Fruit fly (Drosophila melanogaster) whole organism, embryonic: Measurements from ENCODE around the gene AP-1mu.
A peak's percentile ranks its signal among the peaks of the same experiment; 100 is the strongest.

Source experiments
- Antp ChIP-seq: fragments of 200-800 bp; sonication (Bioruptor generic); optimal IDR thresholded peaks from 3 replicates; lab custom pipeline; 2016; ENCODE audit warnings: missing biosample characterization, missing genetic modification characterization
- CG12071 ChIP-seq: fragments of 200-800 bp; sonication (Bioruptor generic); optimal IDR thresholded peaks from 3 replicates; lab custom pipeline; 2018; ENCODE audit warnings: missing biosample characterization, mild to moderate bottlenecking, missing genetic modification characterization
- CG13624 ChIP-seq: fragments of 200-800 bp; sonication (Bioruptor generic); optimal IDR thresholded peaks from 2 replicates; lab custom pipeline; 2016; ENCODE audit warnings: missing biosample characterization, missing genetic modification characterization
- CG14441 ChIP-seq: fragments of 200-800 bp; sonication (Bioruptor generic); IDR thresholded peaks from 2 replicates; pipeline ENCODE4 v1.3.6; 2022; ENCODE audit warnings: missing biosample characterization, missing genetic modification characterization
- CG14710 ChIP-seq: fragments of 200-800 bp; sonication (Bioruptor generic); optimal IDR thresholded peaks from 3 replicates; lab custom pipeline; 2019; ENCODE audit warnings: missing biosample characterization, mild to moderate bottlenecking, missing genetic modification characterization, moderate library complexity
- CG17186 ChIP-seq: fragments of 200-800 bp; sonication (Bioruptor generic); optimal IDR thresholded peaks from 3 replicates; lab custom pipeline; 2017; ENCODE audit warnings: missing biosample characterization, missing genetic modification reagents, missing genetic modification characterization
- CG17385 ChIP-seq: fragments of 200-800 bp; sonication (Bioruptor generic); optimal IDR thresholded peaks from 3 replicates; lab custom pipeline; 2018; ENCODE audit warnings: missing biosample characterization, mild to moderate bottlenecking, missing genetic modification characterization
- CG18476 ChIP-seq: fragments of 200-800 bp; sonication (Bioruptor generic); optimal IDR thresholded peaks from 2 replicates; lab custom pipeline; 2016; ENCODE audit warnings: missing biosample characterization, mild to moderate bottlenecking, missing genetic modification characterization
- CG18764 ChIP-seq: fragments of 200-800 bp; sonication (Bioruptor generic); optimal IDR thresholded peaks from 3 replicates; lab custom pipeline; 2016; ENCODE audit warnings: missing biosample characterization, missing genetic modification characterization
- CG2116 ChIP-seq: fragments of 200-800 bp; sonication (Bioruptor generic); optimal IDR thresholded peaks from 3 replicates; lab custom pipeline; 2018; ENCODE audit warnings: missing biosample characterization, mild to moderate bottlenecking, missing genetic modification characterization
- CG2712 ChIP-seq: fragments of 200-800 bp; optimal IDR thresholded peaks from 3 replicates; lab custom pipeline; 2019; ENCODE audit warnings: missing biosample characterization, mild to moderate bottlenecking, missing genetic modification characterization, moderate library complexity
- CG30403 ChIP-seq: fragments of 200-800 bp; sonication (Bioruptor generic); optimal IDR thresholded peaks from 3 replicates; lab custom pipeline; 2016; ENCODE audit warnings: missing biosample characterization, missing genetic modification characterization
- CG30431 ChIP-seq: fragments of 200-800 bp; sonication (Bioruptor generic); optimal IDR thresholded peaks from 2 replicates; lab custom pipeline; 2017; ENCODE audit warnings: missing biosample characterization, missing genetic modification characterization
- CG3163 ChIP-seq: fragments of 200-800 bp; sonication (Bioruptor generic); optimal IDR thresholded peaks from 3 replicates; lab custom pipeline; 2016; ENCODE audit warnings: missing biosample characterization, missing genetic modification characterization
- CG34224 ChIP-seq: fragments of 200-800 bp; sonication (Bioruptor generic); IDR thresholded peaks from 3 replicates; pipeline ENCODE4 v1.3.6; 2022; ENCODE audit warnings: missing biosample characterization, missing genetic modification characterization; ENCODE audit not compliant: partially characterized antibody
- CG3726 ChIP-seq: fragments of 200-800 bp; sonication (Bioruptor generic); IDR thresholded peaks from 3 replicates; pipeline ENCODE4, ENCODE4 v1.3.6; 2022; ENCODE audit warnings: missing biosample characterization, missing genetic modification characterization
- CG4328 ChIP-seq: fragments of 200-800 bp; sonication (Bioruptor generic); optimal IDR thresholded peaks from 3 replicates; lab custom pipeline; 2017; ENCODE audit warnings: missing biosample characterization, missing genetic modification reagents, missing genetic modification characterization
- CG4730 ChIP-seq: fragments of 200-800 bp; sonication (Bioruptor generic); IDR thresholded peaks from 2 replicates; pipeline ENCODE4 v1.3.6; 2022; ENCODE audit warnings: missing biosample characterization, missing genetic modification characterization
- CG6813 ChIP-seq: fragments of 200-800 bp; sonication (Bioruptor generic); optimal IDR thresholded peaks from 2 replicates; lab custom pipeline; 2017; ENCODE audit warnings: missing biosample characterization, missing genetic modification characterization, mild to moderate bottlenecking, moderate library complexity, missing genetic modification reagents
- CG7271 ChIP-seq: fragments of 200-800 bp; sonication (Bioruptor generic); optimal IDR thresholded peaks from 2 replicates; lab custom pipeline; 2018; ENCODE audit warnings: missing biosample characterization, mild to moderate bottlenecking, missing genetic modification characterization, moderate library complexity
- CG7963 ChIP-seq: fragments of 200-800 bp; sonication (Bioruptor generic); IDR thresholded peaks from 3 replicates; pipeline ENCODE4 v1.3.6; 2022; ENCODE audit warnings: missing biosample characterization, missing genetic modification characterization; ENCODE audit not compliant: partially characterized antibody
- CG8765 ChIP-seq: fragments of 200-800 bp; sonication (Bioruptor generic); IDR thresholded peaks from 2 replicates; pipeline ENCODE4 v1.3.6; 2022; ENCODE audit warnings: missing biosample characterization, missing genetic modification characterization
- CG8944 ChIP-seq: fragments of 200-800 bp; sonication (Bioruptor generic); optimal IDR thresholded peaks from 3 replicates; lab custom pipeline; 2016; ENCODE audit warnings: missing biosample characterization, missing genetic modification characterization
- Deaf1 ChIP-seq: fragments of 200-800 bp; optimal IDR thresholded peaks from 3 replicates; lab custom pipeline; 2019; ENCODE audit warnings: missing biosample characterization, mild to moderate bottlenecking, missing genetic modification characterization, moderate library complexity
- Dll ChIP-seq: fragments of 200-800 bp; sonication (Bioruptor generic); IDR thresholded peaks from 4 replicates; pipeline ENCODE4 v1.3.6; 2022; ENCODE audit warnings: missing biosample characterization, missing genetic modification characterization; ENCODE audit not compliant: partially characterized antibody
- Fer2 ChIP-seq: fragments of 200-800 bp; sonication (Bioruptor generic); optimal IDR thresholded peaks from 2 replicates; lab custom pipeline; 2018; ENCODE audit warnings: missing biosample characterization, mild to moderate bottlenecking, missing genetic modification characterization, moderate library complexity
- H15 ChIP-seq: fragments of 200-800 bp; sonication (Bioruptor generic); IDR thresholded peaks from 3 replicates; pipeline ENCODE4 v1.3.6; 2022; ENCODE audit warnings: missing biosample characterization, missing genetic modification characterization
- Hand ChIP-seq: fragments of 200-800 bp; sonication (Bioruptor generic); optimal IDR thresholded peaks from 2 replicates; lab custom pipeline; 2017; ENCODE audit warnings: mild to moderate bottlenecking, missing biosample characterization, missing genetic modification reagents, missing genetic modification characterization
- Hr39 ChIP-seq: fragments of >200 bp; optimal IDR thresholded peaks from 2 replicates; lab custom pipeline; 2017
- Hsf ChIP-seq: fragments of 200-800 bp; sonication (Bioruptor generic); optimal IDR thresholded peaks from 3 replicates; lab custom pipeline; 2016; ENCODE audit warnings: missing biosample characterization, missing genetic modification characterization
- Mes4 ChIP-seq: fragments of 200-800 bp; sonication (Bioruptor generic); optimal IDR thresholded peaks from 2 replicates; lab custom pipeline; 2016; ENCODE audit warnings: missing biosample characterization, missing genetic modification characterization
- Mrtf ChIP-seq: fragments of 200-800 bp; sonication (Bioruptor generic); IDR thresholded peaks from 3 replicates; pipeline ENCODE4 v1.3.6; 2022; ENCODE audit warnings: missing biosample characterization, missing genetic modification characterization
- NFAT ChIP-seq: fragments of 200-800 bp; sonication (Bioruptor generic); IDR thresholded peaks from 2 replicates; pipeline ENCODE4 v1.3.6; 2022; ENCODE audit warnings: missing biosample characterization, missing genetic modification characterization
- Nf-YA ChIP-seq: fragments of 200-800 bp; sonication (Bioruptor generic); IDR thresholded peaks from 2 replicates; pipeline ENCODE4 v1.3.6; 2022; ENCODE audit warnings: missing biosample characterization, missing genetic modification characterization
- Nf-YC ChIP-seq: fragments of 200-800 bp; optimal IDR thresholded peaks from 3 replicates; lab custom pipeline; 2019; ENCODE audit warnings: missing biosample characterization, mild to moderate bottlenecking, missing genetic modification characterization, moderate library complexity
- Oli ChIP-seq: fragments of 200-800 bp; sonication (Bioruptor generic); optimal IDR thresholded peaks from 2 replicates; lab custom pipeline; 2018; ENCODE audit warnings: missing biosample characterization, mild to moderate bottlenecking, missing genetic modification characterization, moderate library complexity
- Ptx1 ChIP-seq: fragments of 200-800 bp; sonication (Bioruptor generic); IDR thresholded peaks from 2 replicates; pipeline ENCODE4 v1.3.6; 2022; ENCODE audit warnings: missing biosample characterization, missing genetic modification characterization
- Side ChIP-seq: fragments of 200-800 bp; sonication (Bioruptor generic); optimal IDR thresholded peaks from 2 replicates; lab custom pipeline; 2016; ENCODE audit warnings: missing biosample characterization, missing genetic modification characterization
- Trl ChIP-seq, 3 experiments: fragments of >200 bp in 2 of 3; fragments of 200-800 bp in 1 of 3; sonication (Bioruptor generic) in 1 of 3; optimal IDR thresholded peaks; 2 replicates in 1 of 3; 3 replicates in 2 of 3; lab custom pipeline; 2016 to 2017; ENCODE audit warnings: missing biosample characterization in 1 of 3, missing genetic modification characterization in 1 of 3
- ato ChIP-seq: fragments of 200-800 bp; sonication (Bioruptor generic); IDR thresholded peaks from 2 replicates; pipeline ENCODE4 v1.3.6; 2022; ENCODE audit warnings: missing biosample characterization, missing genetic modification characterization; ENCODE audit not compliant: partially characterized antibody
- bowl ChIP-seq: fragments of 200-800 bp; sonication (Bioruptor generic); IDR thresholded peaks from 2 replicates; pipeline ENCODE4 v1.3.6; 2022; ENCODE audit warnings: missing biosample characterization, missing genetic modification characterization
- danr ChIP-seq: fragments of 200-800 bp; sonication (Bioruptor generic); IDR thresholded peaks from 2 replicates; pipeline ENCODE4 v1.3.6; 2022; ENCODE audit warnings: missing biosample characterization, missing genetic modification characterization
- lola ChIP-seq, 3 experiments: fragments of >200 bp in 2 of 3; fragments of 200-800 bp in 1 of 3; sonication (Bioruptor generic) in 1 of 3; optimal IDR thresholded peaks; 2 replicates each; lab custom pipeline; 2017 to 2019; ENCODE audit warnings: missing biosample characterization in 3 of 3, missing genetic modification characterization in 3 of 3, mild to moderate bottlenecking in 1 of 3, moderate library complexity in 1 of 3
- nerfin-2 ChIP-seq: fragments of 200-800 bp; sonication (Bioruptor generic); IDR thresholded peaks from 2 replicates; pipeline ENCODE4 v1.3.6; 2022; ENCODE audit warnings: missing biosample characterization, missing genetic modification characterization; ENCODE audit not compliant: partially characterized antibody
- nmo ChIP-seq: fragments of 200-800 bp; sonication (Bioruptor generic); optimal IDR thresholded peaks from 2 replicates; lab custom pipeline; 2018; ENCODE audit warnings: missing biosample characterization, mild to moderate bottlenecking, missing genetic modification characterization, moderate library complexity
- ro ChIP-seq: fragments of 200-800 bp; sonication (Bioruptor generic); IDR thresholded peaks from 2 replicates; pipeline ENCODE4 v1.3.6; 2022; ENCODE audit warnings: missing biosample characterization, missing genetic modification characterization
- sens-2 ChIP-seq: fragments of 200-800 bp; sonication (Bioruptor generic); IDR thresholded peaks from 2 replicates; pipeline ENCODE4 v1.3.6; 2022; ENCODE audit warnings: missing biosample characterization, missing genetic modification characterization
- sim ChIP-seq: fragments of 200-800 bp; sonication (Bioruptor generic); IDR thresholded peaks from 2 replicates; pipeline ENCODE4 v1.3.6; 2022; ENCODE audit warnings: missing biosample characterization, missing genetic modification characterization
- zfh1 ChIP-seq: fragments of 200-800 bp; sonication (Bioruptor generic); IDR thresholded peaks from 3 replicates; pipeline ENCODE4 v1.3.6; 2022; ENCODE audit warnings: missing biosample characterization, missing genetic modification characterization

The AP-1mu gene

DNA sequence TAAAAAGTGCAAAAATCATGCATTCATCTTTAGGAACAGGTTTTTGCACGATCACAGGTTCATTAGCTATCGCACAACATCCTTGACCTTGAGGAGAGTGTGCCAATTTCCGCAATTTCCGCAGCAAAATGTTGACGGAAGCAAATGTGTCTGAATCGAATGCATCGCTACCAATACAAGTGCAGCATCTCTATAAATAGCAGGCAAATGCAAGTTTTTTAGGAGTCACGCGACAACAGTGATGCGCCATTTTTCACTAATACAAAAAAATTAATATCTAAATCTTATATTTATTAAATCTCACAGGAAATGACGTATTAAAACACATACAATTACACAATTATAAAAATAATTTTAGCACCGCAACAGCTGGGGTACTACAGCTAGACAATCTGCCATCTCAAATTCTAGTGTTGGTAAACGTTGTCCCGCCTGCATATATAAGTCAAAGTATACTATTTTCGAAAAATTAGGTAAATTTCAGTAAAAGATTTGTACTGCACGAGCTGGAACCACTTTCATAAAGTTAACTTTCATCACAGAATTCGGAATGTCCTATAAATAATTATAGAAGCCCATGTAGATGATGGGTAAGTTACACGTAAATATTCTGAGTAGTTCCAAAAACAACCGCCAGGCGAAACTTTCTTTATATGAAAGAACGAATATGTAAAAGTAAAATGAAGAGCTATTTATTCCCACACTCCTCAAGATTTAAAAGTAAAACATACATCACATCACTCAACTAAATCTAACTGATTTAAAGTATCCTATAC lies 14.7 kb upstream of the AP-1mu start, which contains the start of gene CG9399 (continued):
- TF ChIP-seq Mes4 (GFP tag; lab: Kevin White, UChicago) (peak; percentile 83), Fer2 (tag; lab: Kevin White, UChicago) (peak; percentile 85), CG18476 (GFP tag; lab: Kevin White, UChicago) (peak; percentile 95), CG3163 (GFP tag; lab: Kevin White, UChicago) (peak; percentile 71), Hand (peak; percentile 76), Deaf1 (tag; lab: Kevin White, UChicago) (peak; percentile 73), ro (GFP tag; lab: Robert Waterston, UW) (peak; percentile 95), CG30431 (GFP tag; lab: Kevin White, UChicago) (peak; percentile 98), nmo (GFP tag; lab: Kevin White, UChicago) (peak; percentile 98), CG14441 (GFP tag; lab: Robert Waterston, UW) (peak; percentile 98), Dll (GFP tag; lab: Robert Waterston, UW) (peak; percentile 35; the same call in 1 of the 4 replicates), Trl (optimal IDR thresholded peaks at IDR 0.05; lab: Kevin White, UChicago) (peak in 1 of 2 experiments; percentile 85), Trl (GFP tag; optimal IDR thresholded peaks at IDR 0.05; lab: Kevin White, UChicago) (peak; percentile 91), sim (GFP tag; lab: Robert Waterston, UW) (peak; percentile 95), CG34224 (peak; percentile 51), CG12071 (GFP tag; lab: Kevin White, UChicago) (peak; percentile 87), lola (GFP tag; optimal IDR thresholded peaks at IDR 0.05; lab: Kevin White, UChicago) (peak in 1 of 3 experiments; percentile 98), CG17385 (GFP tag; lab: Kevin White, UChicago) (peak; percentile 94), Oli (peak; percentile 97), CG4328 (GFP tag; lab: Kevin White, UChicago) (peak; percentile 85), Hr39 (lab: Kevin White, UChicago) (no peak), CG7963 (GFP tag; lab: Robert Waterston, UW) (no peak), CG7271 (tag; lab: Kevin White, UChicago) (peak; percentile 93), H15 (GFP tag; lab: Robert Waterston, UW) (peak; percentile 99), CG17186 (peak; percentile 86), Antp (GFP tag; lab: Kevin White, UChicago) (peak; percentile 91), CG8944 (GFP tag; lab: Kevin White, UChicago) (peak; percentile 92), Nf-YC (tag; lab: Kevin White, UChicago) (peak; percentile 84), NFAT (GFP tag; lab: Robert Waterston, UW) (peak; percentile 96), ato (no peak), CG30403 (GFP tag; lab: Kevin White, UChicago) (peak; percentile 99), sens-2 (GFP tag; lab: Robert Waterston, UW) (peak; percentile 97), CG2712 (tag; lab: Kevin White, UChicago) (peak; percentile 98), Side (GFP tag; lab: Kevin White, UChicago) (peak; percentile 82), CG3726 (GFP tag; lab: Robert Waterston, UW) (peak; percentile 97), CG8765 (GFP tag; lab: Robert Waterston, UW) (peak; percentile 97), CG4730 (peak; percentile 97), CG18764 (GFP tag; lab: Kevin White, UChicago) (peak; percentile 93), CG13624 (GFP tag; lab: Kevin White, UChicago) (peak; percentile 83), zfh1 (GFP tag; lab: Robert Waterston, UW) (peak; percentile 99), CG2116 (GFP tag; lab: Kevin White, UChicago) (peak; percentile 91), danr (peak; percentile 94), CG6813 (GFP tag; lab: Kevin White, UChicago) (peak; percentile 94), Nf-YA (peak; percentile 95), Ptx1 (GFP tag; lab: Robert Waterston, UW) (peak; percentile 99), Mrtf (GFP tag; lab: Robert Waterston, UW) (peak; percentile 98), CG14710 (tag; lab: Kevin White, UChicago) (peak; percentile 97), nerfin-2 (GFP tag; lab: Robert Waterston, UW) (no peak), Hsf (GFP tag; lab: Kevin White, UChicago) (peak; percentile 98), bowl (GFP tag; lab: Robert Waterston, UW) (peak; percentile 96)
